Fruit fly (Drosophila melanogaster): Measurements from ENCODE around the gene SmydA-3.
A peak's percentile ranks its signal among the peaks of the same experiment; 100 is the strongest.

Gene SmydA-3

dm6 chr2L:10800877-10801719 is 48.8 kb upstream of the SmydA-3 start, which contains the start of gene CG31869 (continued):
- TF ChIP-seq Optix (GFP tag; IDR thresholded peaks at IDR 0.05) (0 out of 3 replicates have a peak, but pooled peaks have one; percentile 34), CG10267 (tag; optimal IDR thresholded peaks at IDR 0.05) (no peak), Kr (GFP tag; optimal IDR thresholded peaks at IDR 0.05) (no peak), emc (GFP tag; optimal IDR thresholded peaks at IDR 0.05) (no peak), grau (tag; optimal IDR thresholded peaks at IDR 0.05) (peak; percentile 80), Trl (optimal IDR thresholded peaks at IDR 0.05) (no peak), Trl (GFP tag; optimal IDR thresholded peaks at IDR 0.05) (no peak), Dip3 (GFP tag; optimal IDR thresholded peaks at IDR 0.05) (no peak), HHEX (GFP tag; optimal IDR thresholded peaks at IDR 0.05) (no peak), croc (GFP tag; conservative IDR thresholded peaks at IDR 0.05) (no peak), CG9932 (GFP tag; IDR thresholded peaks at IDR 0.05) (peak; percentile 52), Dbx (GFP tag; IDR thresholded peaks at IDR 0.05) (no peak), Myb (GFP tag; optimal IDR thresholded peaks at IDR 0.05) (no peak), toy (GFP tag; IDR thresholded peaks at IDR 0.05) (no peak), caup (GFP tag; optimal IDR thresholded peaks at IDR 0.05; ENCODE audit: severe bottlenecking) (no peak), Adf1 (GFP tag; IDR thresholded peaks at IDR 0.05) (peak; percentile 38), Xrp1 (GFP tag; IDR thresholded peaks at IDR 0.05) (no peak), bcd (GFP tag; optimal IDR thresholded peaks at IDR 0.05) (no peak), CrebB (tag; optimal IDR thresholded peaks at IDR 0.05) (no peak), ems (GFP tag; optimal IDR thresholded peaks at IDR 0.05) (no peak), E2f2 (GFP tag; IDR thresholded peaks at IDR 0.05) (no peak), Eip74EF (GFP tag; optimal IDR thresholded peaks at IDR 0.05) (no peak), vvl (GFP tag; IDR thresholded peaks at IDR 0.05) (peak; percentile 70), CG10431 (GFP tag; optimal IDR thresholded peaks at IDR 0.05) (no peak), CG17186 (GFP tag; optimal IDR thresholded peaks at IDR 0.05) (no peak), eve (GFP tag; optimal IDR thresholded peaks at IDR 0.05) (no peak), CG3281 (GFP tag; optimal IDR thresholded peaks at IDR 0.05) (no peak), BtbVII (GFP tag; optimal IDR thresholded peaks at IDR 0.05) (no peak), vfl (GFP tag; optimal IDR thresholded peaks at IDR 0.05) (no peak), CG31441 (GFP tag; IDR thresholded peaks at IDR 0.05) (peak; percentile 18; the same call in 1 of the 2 replicates), crc (GFP tag; optimal IDR thresholded peaks at IDR 0.05) (no peak), CG12391 (tag; optimal IDR thresholded peaks at IDR 0.05) (no peak), CG10366 (GFP tag; IDR thresholded peaks at IDR 0.05) (no peak), CG34376 (GFP tag; optimal IDR thresholded peaks at IDR 0.05) (no peak), D19A (tag; optimal IDR thresholded peaks at IDR 0.05) (no peak), CG12071 (GFP tag; optimal IDR thresholded peaks at IDR 0.05) (no peak), dati (GFP tag; IDR thresholded peaks at IDR 0.05) (no peak), CG3163 (GFP tag; optimal IDR thresholded peaks at IDR 0.05) (no peak), CG11247 (GFP tag; IDR thresholded peaks at IDR 0.05) (no peak), Hey (tag; optimal IDR thresholded peaks at IDR 0.05) (no peak), odd (GFP tag; optimal IDR thresholded peaks at IDR 0.05) (no peak), inv (GFP tag; IDR thresholded peaks at IDR 0.05; ENCODE audit: partially characterized antibody) (no peak), bigmax (GFP tag; optimal IDR thresholded peaks at IDR 0.05) (no peak), CG7839 (tag; optimal IDR thresholded peaks at IDR 0.05) (peak; percentile 15), dpn (GFP tag; optimal IDR thresholded peaks at IDR 0.05) (no peak), oc (tag; optimal IDR thresholded peaks at IDR 0.05) (no peak), pho (GFP tag; optimal IDR thresholded peaks at IDR 0.05) (no peak), CG14965 (GFP tag; optimal IDR thresholded peaks at IDR 0.05; ENCODE audit: borderline replicate concordance) (no peak), CG13123 (GFP tag; optimal IDR thresholded peaks at IDR 0.05) (no peak), Ets65A (GFP tag) (peak; percentile 86)

Measured in whole organism, embryonic.